Worm (Caenorhabditis elegans) whole organism, late embryonic: Measurements from ENCODE around the gene ram-2.

Source experiments
- F13H6.1 ChIP-seq: sonication (generic microtip); optimal IDR thresholded peaks from 2 replicates; lab custom pipeline; 2016; ENCODE audit warnings: missing genetic modification characterization, missing compliant biosample characterization
- K02D7.2 ChIP-seq: sonication (generic microtip); optimal IDR thresholded peaks from 2 replicates; lab custom pipeline; 2017; ENCODE audit warnings: mild to moderate bottlenecking, missing genetic modification characterization, missing compliant biosample characterization
- K09A11.1 ChIP-seq: sonication (generic microtip); optimal IDR thresholded peaks from 2 replicates; lab custom pipeline; 2017; ENCODE audit warnings: antibody characterized with exemption, mild to moderate bottlenecking, missing genetic modification characterization, missing compliant biosample characterization; ENCODE audit not compliant: insufficient read depth
- T23F11.4 ChIP-seq: fragments of 200-800 bp; sonication (Bioruptor generic); optimal IDR thresholded peaks from 2 replicates; lab custom pipeline; 2018; ENCODE audit warnings: mild to moderate bottlenecking, missing genetic modification characterization, missing compliant biosample characterization
- ahr-1 ChIP-seq: sonication (generic microtip); optimal IDR thresholded peaks from 2 replicates; lab custom pipeline; 2016; ENCODE audit warnings: missing genetic modification characterization, missing compliant biosample characterization
- ceh-18 ChIP-seq: sonication (generic microtip); optimal IDR thresholded peaks from 2 replicates; lab custom pipeline; 2016; ENCODE audit warnings: missing genetic modification characterization, missing compliant biosample characterization
- ceh-19 ChIP-seq: fragments of 200-800 bp; sonication (Bioruptor generic); optimal IDR thresholded peaks from 2 replicates; lab custom pipeline; 2018; ENCODE audit warnings: mild to moderate bottlenecking, missing genetic modification characterization, missing compliant biosample characterization
- ceh-24 ChIP-seq: sonication (generic microtip); optimal IDR thresholded peaks from 2 replicates; lab custom pipeline; 2016; ENCODE audit warnings: mild to moderate bottlenecking, missing genetic modification characterization, missing compliant biosample characterization
- ceh-30 ChIP-seq: fragments of 150-350 bp; optimal IDR thresholded peaks from 2 replicates; lab custom pipeline; 2014; ENCODE audit warnings: missing biosample characterization, missing genetic modification characterization
- ceh-31 ChIP-seq: sonication (generic microtip); optimal IDR thresholded peaks from 2 replicates; lab custom pipeline; 2016; ENCODE audit warnings: missing genetic modification characterization, missing compliant biosample characterization
- ceh-34 ChIP-seq: sonication (generic microtip); optimal IDR thresholded peaks from 2 replicates; lab custom pipeline; 2016; ENCODE audit warnings: mild to moderate bottlenecking, missing genetic modification characterization, missing compliant biosample characterization
- ceh-45 ChIP-seq: fragments of 200-800 bp; sonication (Bioruptor generic); IDR thresholded peaks from 2 replicates; pipeline ENCODE4 v1.3.6; 2022; ENCODE audit warnings: missing genetic modification reagents, missing genetic modification characterization, missing compliant biosample characterization
- ceh-48 ChIP-seq: sonication (generic microtip); optimal IDR thresholded peaks from 2 replicates; lab custom pipeline; 2016; ENCODE audit warnings: missing genetic modification characterization, inconsistent platforms, missing compliant biosample characterization
- che-1 ChIP-seq: sonication (generic microtip); optimal IDR thresholded peaks from 2 replicates; lab custom pipeline; 2016; ENCODE audit warnings: mild to moderate bottlenecking, missing genetic modification characterization, missing compliant biosample characterization
- dmd-4 ChIP-seq: sonication (generic microtip); optimal IDR thresholded peaks from 2 replicates; lab custom pipeline; 2016; ENCODE audit warnings: borderline replicate concordance, missing genetic modification characterization, missing compliant biosample characterization
- ets-4 ChIP-seq: sonication (generic microtip); optimal IDR thresholded peaks from 2 replicates; lab custom pipeline; 2016; ENCODE audit warnings: missing genetic modification characterization, missing compliant biosample characterization
- fkh-10 ChIP-seq: fragments of 150-350 bp; optimal IDR thresholded peaks from 2 replicates; lab custom pipeline; 2014; ENCODE audit warnings: missing biosample characterization, missing genetic modification reagents, missing genetic modification characterization
- gmeb-2 ChIP-seq: sonication (generic microtip); optimal IDR thresholded peaks from 2 replicates; lab custom pipeline; 2016; ENCODE audit warnings: missing genetic modification characterization, inconsistent platforms, missing compliant biosample characterization
- hlh-13 ChIP-seq: fragments of 200-800 bp; sonication (Bioruptor generic); optimal IDR thresholded peaks from 2 replicates; lab custom pipeline; 2018; ENCODE audit warnings: mild to moderate bottlenecking, missing genetic modification characterization, missing compliant biosample characterization
- hlh-30 ChIP-seq: sonication (generic microtip); optimal IDR thresholded peaks from 2 replicates; lab custom pipeline; 2017; ENCODE audit warnings: antibody characterized with exemption, missing genetic modification characterization, missing compliant biosample characterization; ENCODE audit not compliant: insufficient read depth
- hlh-8 ChIP-seq: sonication (generic microtip); optimal IDR thresholded peaks from 2 replicates; lab custom pipeline; 2016; ENCODE audit warnings: missing genotype, missing genetic modification characterization, missing compliant biosample characterization
- lim-6 ChIP-seq: sonication (generic microtip); optimal IDR thresholded peaks from 2 replicates; lab custom pipeline; 2016; ENCODE audit warnings: missing genetic modification characterization, missing compliant biosample characterization
- lin-11 ChIP-seq: fragments of 200-800 bp; sonication (Bioruptor generic); optimal IDR thresholded peaks from 2 replicates; lab custom pipeline; 2018; ENCODE audit warnings: mild to moderate bottlenecking, missing genetic modification characterization, missing compliant biosample characterization
- pag-3 ChIP-seq: sonication (generic microtip); optimal IDR thresholded peaks from 2 replicates; lab custom pipeline; 2016; ENCODE audit warnings: missing compliant biosample characterization, missing genetic modification characterization, borderline replicate concordance
- pax-1 ChIP-seq: fragments of 150-350 bp; optimal IDR thresholded peaks from 2 replicates; lab custom pipeline; 2014; ENCODE audit warnings: missing biosample characterization, missing genetic modification characterization
- pqm-1 ChIP-seq: sonication (generic microtip); optimal IDR thresholded peaks from 2 replicates; lab custom pipeline; 2016; ENCODE audit warnings: missing genetic modification characterization, missing compliant biosample characterization
- ref-2 ChIP-seq: sonication (generic microtip); optimal IDR thresholded peaks from 2 replicates; lab custom pipeline; 2016; ENCODE audit warnings: missing genetic modification characterization, missing compliant biosample characterization
- rnt-1 ChIP-seq: sonication (generic microtip); optimal IDR thresholded peaks from 2 replicates; lab custom pipeline; 2016; ENCODE audit warnings: missing genetic modification characterization, missing compliant biosample characterization
- sdc-2 ChIP-seq: sonication (generic microtip); optimal IDR thresholded peaks from 2 replicates; lab custom pipeline; 2016; ENCODE audit warnings: missing genotype, missing genetic modification characterization, missing compliant biosample characterization
- sox-4 ChIP-seq: sonication (generic microtip); optimal IDR thresholded peaks from 2 replicates; lab custom pipeline; 2017; ENCODE audit warnings: mild to moderate bottlenecking, missing genetic modification characterization, inconsistent platforms, missing compliant biosample characterization
- tbx-7 ChIP-seq: sonication (generic microtip); optimal IDR thresholded peaks from 2 replicates; lab custom pipeline; 2016; ENCODE audit warnings: missing genotype, missing genetic modification characterization, missing compliant biosample characterization
- ttx-3 ChIP-seq: sonication (generic microtip); optimal IDR thresholded peaks from 2 replicates; lab custom pipeline; 2016; ENCODE audit warnings: missing genetic modification reagents, missing genetic modification characterization, missing compliant biosample characterization
- unc-42 ChIP-seq: sonication (generic microtip); optimal IDR thresholded peaks from 2 replicates; lab custom pipeline; 2016; ENCODE audit warnings: missing genotype, missing genetic modification characterization, missing compliant biosample characterization
- unc-86 ChIP-seq: sonication (generic microtip); optimal IDR thresholded peaks from 2 replicates; lab custom pipeline; 2016; ENCODE audit warnings: missing genetic modification characterization, missing compliant biosample characterization
- ztf-16 ChIP-seq: sonication (generic microtip); optimal IDR thresholded peaks from 2 replicates; lab custom pipeline; 2017; ENCODE audit warnings: missing genetic modification characterization, missing compliant biosample characterization

ram-2 gene

DNA sequence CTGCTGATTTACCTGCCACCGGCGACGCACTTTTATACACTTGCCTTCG, at the start of gene ram-2:
TSS of gene ram-2 (minus strand) at position 47 of the 49 bp plus-strand sequence.
- TF ChIP-seq lim-6 (tag; lab: Kevin White, UChicago) (no peak), dmd-4 (no peak), rnt-1 (no peak), unc-86 (no peak), tbx-7 (tag; lab: Kevin White, UChicago) (no peak)

DNA sequence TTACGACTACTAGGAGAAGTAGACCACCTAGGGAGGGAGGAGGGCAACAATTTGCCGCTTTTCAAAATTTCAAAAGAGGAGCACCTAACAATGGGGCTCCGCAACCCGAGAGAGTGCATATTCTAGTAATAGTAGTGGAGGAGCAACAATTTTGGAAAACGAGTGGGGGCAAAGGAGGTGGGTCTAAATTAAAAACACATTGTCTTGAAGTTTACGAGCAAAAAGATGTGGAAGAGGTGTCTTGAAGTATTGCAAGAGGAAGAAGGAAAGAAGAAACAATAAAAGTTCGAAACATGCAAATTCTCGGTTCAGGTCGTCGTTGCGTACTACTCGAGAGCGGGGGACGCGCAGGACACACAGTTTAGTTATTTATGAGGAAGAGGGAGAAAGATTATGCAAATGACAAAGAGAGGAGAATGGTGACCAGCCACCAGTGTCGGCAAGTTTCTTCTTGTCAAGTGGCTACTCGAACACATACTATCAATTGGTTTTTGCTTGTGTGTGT, 47.6 kb upstream of the ram-2 start:
- no peak for TF ChIP-seq K09A11.1 (tag; lab: Kevin White, UChicago)
- peak; percentile 20 for TF ChIP-seq ref-2

DNA sequence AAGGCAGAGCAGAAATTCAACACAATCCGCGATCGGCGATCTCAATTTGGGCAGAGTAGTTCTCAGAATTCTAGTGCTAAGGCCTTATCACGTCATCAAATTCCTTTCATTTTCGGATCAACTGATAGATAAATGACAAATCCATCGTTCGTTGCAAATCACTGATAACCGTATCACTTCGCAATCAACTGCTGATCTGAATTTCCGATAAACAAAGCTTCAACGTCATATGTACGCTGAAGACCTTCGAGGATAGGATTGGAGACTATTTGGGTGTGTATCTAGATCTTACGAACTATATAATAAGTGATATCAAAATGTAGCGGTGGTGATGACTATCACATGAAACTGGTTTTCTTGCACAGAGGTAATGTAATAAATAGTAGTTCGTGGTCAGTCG, 40.6 kb upstream of the ram-2 start:
- TF ChIP-seq pqm-1 (tag; lab: Kevin White, UChicago) (no peak), hlh-30 (no peak), sdc-2 (no peak), gmeb-2 (no peak), ceh-24 (tag; lab: Kevin White, UChicago) (no peak), ceh-30 (no peak), T23F11.4 (GFP tag; lab: Kevin White, UChicago) (no peak)

DNA sequence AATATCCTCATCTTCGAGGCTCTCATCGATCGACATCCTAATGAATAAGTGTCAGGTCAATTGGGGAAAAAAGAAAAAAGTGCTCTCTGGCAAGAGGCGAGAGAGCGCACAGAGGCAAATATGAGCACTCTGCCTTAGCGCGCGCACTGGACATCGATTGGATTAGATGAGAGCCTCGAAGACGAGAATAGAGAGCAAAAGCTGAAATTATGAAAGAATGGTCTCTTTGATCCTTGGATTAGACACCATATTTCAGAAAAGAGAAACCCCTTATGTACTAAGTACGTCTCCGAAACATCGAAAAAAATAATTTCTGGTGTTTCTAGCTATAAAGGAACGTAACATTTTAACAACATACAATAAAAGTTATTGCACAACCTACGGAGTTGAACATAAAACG, 38.5 kb upstream of the ram-2 start, which contains the start of gene F45E10.2:
TSS of gene F45E10.2 (minus strand) at position 101 of the 400 bp plus-strand sequence.
- no peak for TF ChIP-seq ref-2
- TF ChIP-seq ceh-34 (tag; lab: Kevin White, UChicago), result no peak

DNA sequence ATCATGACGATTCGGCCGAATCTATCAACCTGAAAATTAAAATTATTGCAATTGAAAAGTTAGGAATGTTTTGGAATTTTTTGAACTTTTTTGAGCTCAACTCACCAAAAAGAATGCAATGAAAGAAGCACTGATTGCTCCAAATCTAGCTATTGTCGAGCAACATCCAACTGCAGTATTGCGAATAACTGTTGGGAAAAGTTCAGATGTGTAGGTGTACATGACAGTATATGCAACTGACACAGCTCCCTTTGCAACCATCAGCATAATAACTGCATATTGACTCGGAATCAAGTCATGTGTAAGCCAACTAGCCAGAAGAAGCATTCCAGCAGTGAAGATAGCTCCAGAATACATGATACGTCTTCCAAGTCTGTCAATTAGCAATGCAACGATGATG, 35.8 kb upstream of the ram-2 start:
- TF ChIP-seq che-1 (no peak), K02D7.2 (tag; lab: Kevin White, UChicago) (no peak), pax-1 (tag; lab: Kevin White, UChicago) (no peak), hlh-8 (no peak), ceh-45 (no peak), ttx-3 (tag; lab: Kevin White, UChicago) (no peak), tbx-7 (tag; lab: Kevin White, UChicago) (no peak), ceh-19 (GFP tag; lab: Kevin White, UChicago) (no peak), ztf-16 (tag; lab: Kevin White, UChicago) (no peak), fkh-10 (GFP tag; lab: Kevin White, UChicago) (no peak), ceh-30 (no peak)
- TF ChIP-seq, all 69 proteins: peak for 0

DNA sequence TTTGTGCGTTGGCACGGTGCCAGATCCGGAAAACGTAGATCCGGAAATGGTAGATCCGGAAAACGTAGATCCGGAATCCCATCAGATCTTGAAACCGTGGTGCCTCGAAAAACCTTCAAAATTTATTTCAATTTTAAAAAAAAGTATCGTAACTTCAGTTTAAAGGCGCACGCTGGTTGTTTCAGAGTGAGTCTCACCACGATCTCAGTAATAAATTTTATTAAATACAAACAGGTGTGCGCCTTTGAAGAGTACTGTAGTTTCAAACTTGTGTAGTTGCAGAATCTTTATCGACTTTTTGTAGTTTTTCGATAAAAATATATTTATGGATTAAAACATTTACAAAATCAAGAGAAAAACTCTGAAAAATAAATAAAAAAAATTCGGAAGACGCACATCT, 34.0 kb upstream of the ram-2 start:
- TF ChIP-seq ceh-31 (tag; lab: Kevin White, UChicago), result no peak
- TF ChIP-seq ceh-18, result no peak
- TF ChIP-seq pqm-1 (tag; lab: Kevin White, UChicago), result no peak
- no peak for TF ChIP-seq dmd-4
- no peak for TF ChIP-seq sox-4 (tag; lab: Kevin White, UChicago)
- no peak for TF ChIP-seq unc-42 (tag; lab: Kevin White, UChicago)
- TF ChIP-seq hlh-30, result no peak
- no peak for TF ChIP-seq pag-3 (tag; lab: Kevin White, UChicago)
- TF ChIP-seq ets-4 (tag; lab: Kevin White, UChicago), result no peak
- no peak for TF ChIP-seq ceh-48 (tag; lab: Kevin White, UChicago)
- TF ChIP-seq ceh-24 (tag; lab: Kevin White, UChicago), result no peak
- no peak for TF ChIP-seq ztf-16 (tag; lab: Kevin White, UChicago)
- TF ChIP-seq F13H6.1, result no peak
- no peak for TF ChIP-seq unc-86
- no peak for TF ChIP-seq hlh-13 (GFP tag; lab: Kevin White, UChicago)
- TF ChIP-seq ahr-1 (tag; lab: Kevin White, UChicago), result no peak
- TF ChIP-seq lin-11 (tag; lab: Kevin White, UChicago), result no peak
- TF ChIP-seq ceh-34 (tag; lab: Kevin White, UChicago), result no peak
- no peak for TF ChIP-seq hlh-8
- TF ChIP-seq ttx-3 (tag; lab: Kevin White, UChicago), result no peak
